Worm (Caenorhabditis elegans): ENCODE results near the gene F54H5.14.

DNA sequence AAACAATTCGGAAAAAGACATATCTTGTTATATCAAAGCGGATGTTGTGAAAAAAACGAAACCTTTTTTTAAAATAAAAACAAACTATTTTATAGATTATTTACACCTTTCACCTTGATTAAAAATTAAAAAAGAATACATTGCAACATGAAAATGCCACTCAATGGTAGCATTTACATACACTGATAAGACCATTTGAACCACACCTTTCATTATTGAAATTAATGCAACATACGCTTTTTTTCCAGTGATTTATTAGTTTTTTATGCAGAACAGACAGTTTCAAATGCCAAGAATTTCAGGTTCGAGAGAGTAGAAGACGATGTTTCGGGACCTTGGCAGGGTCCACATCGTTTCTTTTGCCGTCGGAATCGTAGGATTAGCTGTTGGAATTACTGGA is 41.4 kb upstream of the F54H5.14 start, which contains the start of gene T19D12.1:
- TF ChIP-seq W03F9.2 (tag; optimal IDR thresholded peaks at IDR 0.05), result no peak
- TF ChIP-seq him-1 (tag; optimal IDR thresholded peaks at IDR 0.05), result no peak
- no peak for TF ChIP-seq dao-5 (tag; optimal IDR thresholded peaks at IDR 0.05)

Measured in whole organism, L4/young adult.